Worm (Caenorhabditis elegans): ENCODE results near the gene Y48E1B.3.

DNA sequence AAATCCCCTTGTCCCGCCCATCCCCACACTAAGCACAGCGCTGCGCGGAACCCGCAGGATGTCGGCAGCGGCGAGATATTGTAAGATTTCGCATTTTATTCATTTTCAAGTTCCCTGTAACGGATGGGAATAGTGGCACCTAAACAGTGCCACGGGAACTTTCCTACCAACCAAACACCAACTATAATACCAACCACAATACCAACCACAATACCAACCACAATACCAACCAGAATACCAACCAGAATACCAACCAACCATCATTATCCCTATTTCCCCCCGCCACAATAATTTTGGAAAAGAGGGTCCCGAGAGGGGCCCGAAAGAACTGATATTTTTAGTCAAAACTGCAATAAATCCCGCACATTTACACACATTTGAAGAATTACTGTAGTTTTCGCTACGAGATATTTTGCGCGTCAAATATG is 45.8 kb downstream of the Y48E1B.3 start:
- no peak for TF ChIP-seq lin-15B (tag; optimal IDR thresholded peaks at IDR 0.05)
- no peak for TF ChIP-seq ctbp-1 (GFP tag; IDR thresholded peaks at IDR 0.05)
- TF ChIP-seq ces-1 (GFP tag; optimal IDR thresholded peaks at IDR 0.05) = no peak
- TF ChIP-seq zip-2 (tag; optimal IDR thresholded peaks at IDR 0.05) = no peak
- TF ChIP-seq nhr-25 (tag; optimal IDR thresholded peaks at IDR 0.05; ENCODE audit: borderline replicate concordance, insufficient read depth) = no peak
- no peak for TF ChIP-seq nhr-28 (tag; optimal IDR thresholded peaks at IDR 0.05)
- no peak for TF ChIP-seq ZK337.2 (GFP tag; IDR thresholded peaks at IDR 0.05)
- TF ChIP-seq ama-1 (optimal IDR thresholded peaks at IDR 0.05) = peak; percentile 90
- TF ChIP-seq tra-1 (GFP tag; IDR thresholded peaks at IDR 0.05) = no peak
- no peak for TF ChIP-seq nhr-41 (GFP tag; IDR thresholded peaks at IDR 0.05)
- no peak for TF ChIP-seq hlh-30 (tag; optimal IDR thresholded peaks at IDR 0.05; ENCODE audit: insufficient read depth)
- no peak for TF ChIP-seq daf-8 (GFP tag; IDR thresholded peaks at IDR 0.05)
